Fruit fly (Drosophila melanogaster) whole organism, embryonic: Measurements from ENCODE around the gene twe.

Experiments used
- Awh ChIP-seq: fragments of 200-800 bp; sonication (Bioruptor generic); IDR thresholded peaks from 2 replicates; pipeline ENCODE4, ENCODE4 v1.3.6; 2022; ENCODE audit warnings: missing biosample characterization, missing genetic modification characterization
- CG10274 ChIP-seq: fragments of 200-800 bp; sonication (Bioruptor generic); optimal IDR thresholded peaks from 3 replicates; lab custom pipeline; 2017; ENCODE audit warnings: missing biosample characterization, mild to moderate bottlenecking, missing genetic modification characterization
- CG11695 ChIP-seq: fragments of 200-800 bp; sonication (Bioruptor generic); IDR thresholded peaks from 3 replicates; pipeline ENCODE4 v1.3.6; 2022; ENCODE audit warnings: missing biosample characterization, missing genetic modification characterization
- CG12071 ChIP-seq: fragments of 200-800 bp; sonication (Bioruptor generic); optimal IDR thresholded peaks from 3 replicates; lab custom pipeline; 2018; ENCODE audit warnings: missing biosample characterization, mild to moderate bottlenecking, missing genetic modification characterization
- CG12299 ChIP-seq: fragments of 200-800 bp; sonication (Bioruptor generic); optimal IDR thresholded peaks from 2 replicates; lab custom pipeline; 2018; ENCODE audit warnings: missing biosample characterization, mild to moderate bottlenecking, missing genetic modification characterization
- CG12769 ChIP-seq: fragments of 200-800 bp; sonication (Bioruptor generic); optimal IDR thresholded peaks from 2 replicates; lab custom pipeline; 2019; ENCODE audit warnings: missing biosample characterization, mild to moderate bottlenecking, missing genetic modification characterization, moderate library complexity
- CG13424 ChIP-seq: fragments of 200-800 bp; sonication (Bioruptor generic); optimal IDR thresholded peaks from 2 replicates; lab custom pipeline; 2019; ENCODE audit warnings: missing biosample characterization, mild to moderate bottlenecking, missing genetic modification characterization, moderate library complexity
- CG13775 ChIP-seq: fragments of 200-800 bp; sonication (Bioruptor generic); optimal IDR thresholded peaks from 3 replicates; lab custom pipeline; 2017; ENCODE audit warnings: missing biosample characterization, mild to moderate bottlenecking, missing genetic modification characterization
- CG14014 ChIP-seq: fragments of 200-800 bp; sonication (Bioruptor generic); IDR thresholded peaks from 2 replicates; pipeline ENCODE4 v1.3.6; 2022; ENCODE audit warnings: missing biosample characterization, missing genetic modification characterization
- CG17612 ChIP-seq: fragments of 200-800 bp; sonication (Bioruptor generic); IDR thresholded peaks from 2 replicates; pipeline ENCODE4 v1.3.6; 2022; ENCODE audit warnings: missing biosample characterization, missing genetic modification characterization
- CG1832 ChIP-seq: fragments of 200-800 bp; sonication (Bioruptor generic); optimal IDR thresholded peaks from 2 replicates; lab custom pipeline; 2017; ENCODE audit warnings: missing biosample characterization, mild to moderate bottlenecking, missing genetic modification characterization, inconsistent platforms
- CG18619 ChIP-seq: fragments of 200-800 bp; sonication (Bioruptor generic); optimal IDR thresholded peaks from 3 replicates; lab custom pipeline; 2017; ENCODE audit warnings: missing biosample characterization, mild to moderate bottlenecking, missing genetic modification characterization
- CG2120 ChIP-seq: fragments of 200-800 bp; sonication (Bioruptor generic); optimal IDR thresholded peaks from 3 replicates; lab custom pipeline; 2016; ENCODE audit warnings: missing biosample characterization, missing genetic modification characterization
- CG31365 ChIP-seq: fragments of 200-800 bp; sonication (Bioruptor generic); optimal IDR thresholded peaks from 2 replicates; lab custom pipeline; 2018; ENCODE audit warnings: missing biosample characterization, mild to moderate bottlenecking, missing genetic modification characterization
- CG4617 ChIP-seq: fragments of 200-800 bp; sonication (Bioruptor generic); optimal IDR thresholded peaks from 3 replicates; lab custom pipeline; 2016; ENCODE audit warnings: missing biosample characterization, missing genetic modification characterization, borderline replicate concordance
- CG4707 ChIP-seq: fragments of 200-800 bp; sonication (Bioruptor generic); optimal IDR thresholded peaks from 2 replicates; lab custom pipeline; 2018; ENCODE audit warnings: missing biosample characterization, mild to moderate bottlenecking, missing genetic modification characterization, moderate library complexity
- CG5953 ChIP-seq: fragments of 200-800 bp; sonication (Bioruptor generic); IDR thresholded peaks from 2 replicates; pipeline ENCODE4 v1.3.6; 2022; ENCODE audit warnings: missing biosample characterization, missing genetic modification characterization
- CG6654 ChIP-seq: fragments of 200-800 bp; sonication (Bioruptor generic); optimal IDR thresholded peaks from 2 replicates; lab custom pipeline; 2017; ENCODE audit warnings: missing biosample characterization, mild to moderate bottlenecking, missing genetic modification characterization
- CG6765 ChIP-seq: fragments of 200-800 bp; sonication (Bioruptor generic); optimal IDR thresholded peaks from 3 replicates; lab custom pipeline; 2017; ENCODE audit warnings: missing biosample characterization, mild to moderate bottlenecking, missing genetic modification characterization
- CG8478 ChIP-seq: fragments of >200 bp; optimal IDR thresholded peaks from 2 replicates; lab custom pipeline; 2018
- Dip2 ChIP-seq: fragments of 200-800 bp; sonication (Bioruptor generic); IDR thresholded peaks from 2 replicates; pipeline ENCODE4 v1.3.6; 2022; ENCODE audit warnings: missing biosample characterization, missing genetic modification characterization
- E2f1 ChIP-seq: fragments of 200-800 bp; sonication (Bioruptor generic); IDR thresholded peaks from 2 replicates; pipeline ENCODE4 v1.3.6; 2022; ENCODE audit warnings: missing biosample characterization, missing genetic modification characterization
- Hr51 ChIP-seq, 2 experiments: fragments of 200-800 bp; sonication (Bioruptor generic); optimal IDR thresholded peaks; 2 replicates in 1 of 2; 3 replicates in 1 of 2; lab custom pipeline; 2016 to 2018; ENCODE audit warnings: missing biosample characterization in 2 of 2, missing genetic modification characterization in 2 of 2, mild to moderate bottlenecking in 1 of 2, moderate library complexity in 1 of 2
- Lhr ChIP-seq: fragments of 200-800 bp; sonication (Bioruptor generic); optimal IDR thresholded peaks from 3 replicates; lab custom pipeline; 2017; ENCODE audit warnings: mild to moderate bottlenecking, missing biosample characterization, missing genetic modification reagents, missing genetic modification characterization
- Max ChIP-seq: fragments of 200-800 bp; sonication (Bioruptor generic); optimal IDR thresholded peaks from 2 replicates; lab custom pipeline; 2016; ENCODE audit warnings: missing biosample characterization, mild to moderate bottlenecking, missing genetic modification characterization
- Neu2 ChIP-seq: fragments of 200-800 bp; sonication (Bioruptor generic); optimal IDR thresholded peaks from 3 replicates; lab custom pipeline; 2016; ENCODE audit warnings: missing biosample characterization, missing genetic modification characterization, borderline replicate concordance
- Nf-YA ChIP-seq: fragments of 200-800 bp; sonication (Bioruptor generic); IDR thresholded peaks from 2 replicates; pipeline ENCODE4 v1.3.6; 2022; ENCODE audit warnings: missing biosample characterization, missing genetic modification characterization
- Poxn ChIP-seq: fragments of 200-800 bp; sonication (Bioruptor generic); IDR thresholded peaks from 2 replicates; pipeline ENCODE4 v1.3.6; 2022; ENCODE audit warnings: missing biosample characterization, missing genetic modification characterization
- Usf ChIP-seq: fragments of 200-800 bp; sonication (Bioruptor generic); optimal IDR thresholded peaks from 2 replicates; lab custom pipeline; 2017; ENCODE audit warnings: missing genotype, missing biosample characterization, missing genetic modification characterization
- Xbp1 ChIP-seq: fragments of 200-800 bp; sonication (Bioruptor generic); optimal IDR thresholded peaks from 3 replicates; lab custom pipeline; 2016; ENCODE audit warnings: missing biosample characterization, mild to moderate bottlenecking, missing genetic modification characterization
- amos ChIP-seq: fragments of 200-800 bp; sonication (Bioruptor generic); IDR thresholded peaks from 2 replicates; pipeline ENCODE4 v1.3.6; 2022; ENCODE audit warnings: missing biosample characterization, missing genetic modification characterization; ENCODE audit not compliant: partially characterized antibody
- bbx ChIP-seq: fragments of 200-800 bp; sonication (Bioruptor generic); IDR thresholded peaks from 2 replicates; pipeline ENCODE4 v1.3.6; 2022; ENCODE audit warnings: missing biosample characterization, missing genetic modification characterization; ENCODE audit not compliant: partially characterized antibody
- bsh ChIP-seq, 2 experiments: fragments of 200-800 bp; sonication (Bioruptor generic); optimal IDR thresholded peaks; 2 replicates each; lab custom pipeline; 2017 to 2018; ENCODE audit warnings: mild to moderate bottlenecking in 2 of 2, missing biosample characterization in 2 of 2, missing genetic modification characterization in 2 of 2, moderate library complexity in 1 of 2
- corto ChIP-seq: fragments of 200-800 bp; sonication (Bioruptor generic); optimal IDR thresholded peaks from 2 replicates; lab custom pipeline; 2016; ENCODE audit warnings: missing biosample characterization, mild to moderate bottlenecking, missing genetic modification characterization, moderate library complexity
- crol ChIP-seq: fragments of 200-800 bp; sonication (Bioruptor generic); IDR thresholded peaks from 2 replicates; pipeline ENCODE4 v1.3.6; 2022; ENCODE audit warnings: missing biosample characterization, missing genetic modification characterization
- eve ChIP-seq, 2 experiments: fragments of >200 bp; optimal IDR thresholded peaks; 2 replicates each; lab custom pipeline; 2017; ENCODE audit warnings: missing biosample characterization in 2 of 2, missing genetic modification characterization in 2 of 2
- fd96Cb ChIP-seq: fragments of 200-800 bp; sonication (Bioruptor generic); optimal IDR thresholded peaks from 2 replicates; lab custom pipeline; 2018; ENCODE audit warnings: missing biosample characterization, mild to moderate bottlenecking, missing genetic modification characterization, moderate library complexity
- gcm2 ChIP-seq: fragments of 200-800 bp; sonication (Bioruptor generic); optimal IDR thresholded peaks from 2 replicates; lab custom pipeline; 2016; ENCODE audit warnings: missing biosample characterization, missing genetic modification characterization
- grau ChIP-seq: fragments of 200-800 bp; optimal IDR thresholded peaks from 3 replicates; lab custom pipeline; 2019; ENCODE audit warnings: missing biosample characterization, mild to moderate bottlenecking, missing genetic modification characterization, moderate library complexity
- inv ChIP-seq: fragments of 200-800 bp; sonication (Bioruptor generic); IDR thresholded peaks from 2 replicates; pipeline ENCODE4 v1.3.6; 2022; ENCODE audit warnings: missing biosample characterization, missing genetic modification characterization; ENCODE audit not compliant: partially characterized antibody
- kay ChIP-seq: fragments of 200-800 bp; sonication (Bioruptor generic); optimal IDR thresholded peaks from 2 replicates; lab custom pipeline; 2016; ENCODE audit warnings: missing biosample characterization, missing genetic modification characterization
- lov ChIP-seq, 2 experiments: fragments of 200-800 bp in 1 of 2; fragments of >200 bp in 1 of 2; sonication (Bioruptor generic) in 1 of 2; IDR thresholded peaks in 1 of 2; optimal IDR thresholded peaks in 1 of 2; 2 replicates in 1 of 2; 3 replicates in 1 of 2; pipeline versions ENCODE4 v1.3.6 to Lab custom; 2017 to 2022; ENCODE audit warnings: missing biosample characterization in 1 of 2, missing genetic modification characterization in 1 of 2
- nmo ChIP-seq: fragments of 200-800 bp; sonication (Bioruptor generic); optimal IDR thresholded peaks from 2 replicates; lab custom pipeline; 2018; ENCODE audit warnings: missing biosample characterization, mild to moderate bottlenecking, missing genetic modification characterization, moderate library complexity
- pita ChIP-seq: fragments of 200-800 bp; sonication (Bioruptor generic); optimal IDR thresholded peaks from 2 replicates; lab custom pipeline; 2017; ENCODE audit warnings: missing biosample characterization, mild to moderate bottlenecking, missing genetic modification characterization
- prd ChIP-seq, 3 experiments: fragments of >200 bp in 2 of 3; fragments of 200-800 bp in 1 of 3; sonication (Bioruptor generic) in 1 of 3; optimal IDR thresholded peaks in 2 of 3; IDR thresholded peaks in 1 of 3; 2 replicates in 2 of 3; 3 replicates in 1 of 3; pipeline versions ENCODE4 v1.3.6 to Lab custom; 2017 to 2022; ENCODE audit warnings: missing biosample characterization in 1 of 3, missing genetic modification characterization in 1 of 3
- sens ChIP-seq: fragments of 200-800 bp; sonication (Bioruptor generic); peaks from one replicate; lab custom pipeline; 2016; ENCODE audit warnings: missing biosample characterization, missing genetic modification characterization
- sens-2 ChIP-seq: fragments of 200-800 bp; sonication (Bioruptor generic); IDR thresholded peaks from 2 replicates; pipeline ENCODE4 v1.3.6; 2022; ENCODE audit warnings: missing biosample characterization, missing genetic modification characterization
- unpg ChIP-seq: fragments of 200-800 bp; sonication (Bioruptor generic); optimal IDR thresholded peaks from 3 replicates; lab custom pipeline; 2018; ENCODE audit warnings: missing biosample characterization, mild to moderate bottlenecking, missing genetic modification characterization, moderate library complexity
- zf30C ChIP-seq: fragments of 200-800 bp; sonication (Bioruptor generic); optimal IDR thresholded peaks from 3 replicates; lab custom pipeline; 2018; ENCODE audit warnings: missing biosample characterization, mild to moderate bottlenecking, missing genetic modification characterization

twe gene

DNA sequence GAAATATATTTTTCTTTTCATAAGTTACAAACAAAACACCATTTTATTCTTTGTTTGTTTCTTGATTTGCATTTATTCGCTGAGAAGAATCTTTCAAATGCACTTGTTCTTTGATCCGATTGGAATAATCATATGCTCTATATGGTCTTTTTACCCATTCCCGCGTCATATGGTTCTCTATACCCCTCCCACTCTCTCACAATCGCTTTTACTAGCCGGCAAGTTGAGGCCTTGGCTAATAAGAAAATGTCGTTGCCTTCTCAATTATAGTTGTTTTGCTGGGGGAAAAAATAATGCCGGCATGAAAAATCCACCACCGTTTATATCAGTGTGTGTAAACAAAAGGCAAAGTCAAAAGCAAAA, 7.2 kb upstream of the twe start:
- TF ChIP-seq grau (tag; lab: Kevin White, UChicago) (no peak), sens (GFP tag; lab: Kevin White, UChicago) (peak; percentile 54), E2f1 (GFP tag; lab: Robert Waterston, UW) (no peak), unpg (GFP tag; lab: Kevin White, UChicago) (no peak), CG2120 (GFP tag; lab: Kevin White, UChicago) (peak; percentile 9), CG11695 (GFP tag; lab: Robert Waterston, UW) (no peak), Poxn (no peak), eve (GFP tag; optimal IDR thresholded peaks at IDR 0.05; lab: Kevin White, UChicago) (peak in 1 of 2 experiments; percentile 47), CG13424 (tag; lab: Kevin White, UChicago) (no peak), CG13775 (GFP tag; lab: Kevin White, UChicago) (no peak)
- TF ChIP-seq, all 482 proteins: peak for 3

DNA sequence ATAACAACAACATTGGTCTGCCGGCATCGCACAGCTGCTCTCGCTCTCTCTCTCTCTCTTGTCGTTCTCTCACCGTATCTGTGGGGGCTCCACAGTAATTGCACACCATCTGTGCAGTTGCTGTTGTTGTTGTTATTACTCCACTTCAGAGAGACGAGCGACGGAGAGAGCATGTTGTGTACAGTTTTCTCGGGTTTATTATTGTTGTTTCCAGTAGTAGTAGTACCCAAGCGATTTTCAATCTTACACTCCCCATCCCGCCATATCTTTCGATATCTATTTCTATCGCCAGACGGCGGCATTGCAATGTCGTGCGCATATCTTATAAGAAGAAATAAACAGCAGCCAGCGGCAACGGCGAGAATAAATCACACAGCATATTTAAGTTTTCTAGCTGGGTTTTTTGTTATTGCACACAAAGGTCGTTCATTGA, 6.4 kb upstream of the twe start:
- TF ChIP-seq amos (GFP tag; lab: Robert Waterston, UW): no peak
- no peak for TF ChIP-seq CG10274 (GFP tag; lab: Kevin White, UChicago)
- TF ChIP-seq Lhr (GFP tag; lab: Kevin White, UChicago): no peak
- TF ChIP-seq zf30C (GFP tag; lab: Kevin White, UChicago): no peak
- no peak for TF ChIP-seq CG31365 (tag; lab: Kevin White, UChicago)
- no peak for TF ChIP-seq CG6765
- no peak for TF ChIP-seq corto (GFP tag; lab: Kevin White, UChicago)
- TF ChIP-seq crol (GFP tag; lab: Robert Waterston, UW): no peak
- no peak for TF ChIP-seq CG5953 (GFP tag; lab: Robert Waterston, UW)
- TF ChIP-seq bsh (GFP tag; optimal IDR thresholded peaks at IDR 0.05; lab: Kevin White, UChicago): no peak
- no peak for TF ChIP-seq sens-2 (GFP tag; lab: Robert Waterston, UW)
- no peak for TF ChIP-seq CG18619 (GFP tag; lab: Kevin White, UChicago)
- TF ChIP-seq pita: no peak
- TF ChIP-seq Hr51 (GFP tag; optimal IDR thresholded peaks at IDR 0.05; lab: Kevin White, UChicago): no peak
- TF ChIP-seq Neu2 (GFP tag; lab: Kevin White, UChicago): peak; percentile 8
- no peak for TF ChIP-seq Xbp1 (GFP tag; lab: Kevin White, UChicago)
- TF ChIP-seq Awh (GFP tag; lab: Robert Waterston, UW): no peak
- no peak for TF ChIP-seq CG17612 (GFP tag; lab: Robert Waterston, UW)
- TF ChIP-seq CG6654 (GFP tag; lab: Kevin White, UChicago): no peak
- no peak for TF ChIP-seq CG12071 (GFP tag; lab: Kevin White, UChicago)
- no peak for TF ChIP-seq CG12769
- TF ChIP-seq CG4617 (GFP tag; lab: Kevin White, UChicago): no peak
- TF ChIP-seq lov (optimal IDR thresholded peaks at IDR 0.05; lab: Kevin White, UChicago): no peak
- TF ChIP-seq lov (GFP tag; IDR thresholded peaks at IDR 0.05; lab: Robert Waterston, UW): no peak
- TF ChIP-seq Nf-YA (GFP tag; lab: Robert Waterston, UW): no peak
- no peak for TF ChIP-seq Usf (GFP tag; lab: Kevin White, UChicago)
- TF ChIP-seq gcm2: no peak
- TF ChIP-seq CG8478 (lab: Kevin White, UChicago): no peak
- TF ChIP-seq bbx (GFP tag; lab: Robert Waterston, UW): no peak
- TF ChIP-seq kay (GFP tag; lab: Kevin White, UChicago): no peak
- no peak for TF ChIP-seq prd (optimal IDR thresholded peaks at IDR 0.05; lab: Kevin White, UChicago)
- TF ChIP-seq prd (GFP tag; IDR thresholded peaks at IDR 0.05; lab: Robert Waterston, UW): no peak
- TF ChIP-seq inv (GFP tag; lab: Robert Waterston, UW): no peak
- no peak for TF ChIP-seq CG14014
- TF ChIP-seq nmo: no peak
- TF ChIP-seq Dip2 (GFP tag; lab: Robert Waterston, UW): no peak
- no peak for TF ChIP-seq fd96Cb (tag; lab: Kevin White, UChicago)
- TF ChIP-seq CG4707 (GFP tag; lab: Kevin White, UChicago): no peak
- no peak for TF ChIP-seq CG1832 (GFP tag; lab: Kevin White, UChicago)
- TF ChIP-seq CG12299: no peak
- TF ChIP-seq Max (GFP tag; lab: Kevin White, UChicago): no peak
